Worm (Caenorhabditis elegans): Measurements from ENCODE around the gene C34E10.9.

C34E10.9 gene

DNA sequence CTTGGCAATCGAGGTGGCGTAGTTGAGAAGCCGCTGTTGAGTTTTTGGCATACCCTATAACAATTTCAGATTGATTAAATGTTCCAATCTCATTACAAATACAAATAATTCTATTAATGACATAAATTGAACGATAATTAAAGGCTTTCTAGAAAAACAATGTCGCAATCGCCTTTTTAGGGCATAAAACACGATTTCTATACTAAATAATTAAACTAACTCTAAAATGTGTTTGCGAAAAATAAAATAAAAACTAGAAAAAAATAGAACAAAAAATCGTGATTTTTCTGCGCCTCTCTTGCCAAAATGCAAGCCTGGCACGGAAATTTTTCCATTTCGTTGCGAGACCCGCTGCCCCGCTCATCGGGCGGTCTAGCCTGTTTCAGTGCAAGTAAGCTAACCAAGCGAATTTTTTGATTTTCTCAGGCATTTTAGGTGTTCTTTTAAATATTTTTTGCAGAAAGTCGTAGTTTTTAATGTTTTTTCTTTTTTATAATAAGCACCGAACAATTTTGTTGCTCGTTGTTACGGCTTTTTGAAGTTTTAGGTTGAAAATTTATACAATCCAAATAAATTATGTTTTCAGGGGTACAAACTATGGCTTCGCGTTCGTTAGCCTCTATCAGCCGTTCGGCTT, 35.2 kb downstream of the C34E10.9 start, which contains the start of the genes C34E10.12, C34E10.10 and atp-2:
Gene C34E10.12, minus strand, starts transcription at position 51 of the 637 bp plus-strand sequence.
Gene C34E10.10, minus strand, starts transcription at position 54 of the 637 bp plus-strand sequence.
Gene atp-2, plus strand, starts transcription at position 587 of the 637 bp plus-strand sequence.
- peak; percentile 76 for TF ChIP-seq lin-13 (GFP tag; optimal IDR thresholded peaks at IDR 0.05)
- TF ChIP-seq dpl-1 (GFP tag; optimal IDR thresholded peaks at IDR 0.05), result peak; percentile 81
- TF ChIP-seq cey-2 (tag; optimal IDR thresholded peaks at IDR 0.05; ENCODE audit: borderline replicate concordance, insufficient read depth), result no peak
- no peak for TF ChIP-seq set-16 (GFP tag; IDR thresholded peaks at IDR 0.05)
- peak; percentile 77 for TF ChIP-seq hlh-30 (tag; optimal IDR thresholded peaks at IDR 0.05; ENCODE audit: insufficient read depth)
- no peak for TF ChIP-seq aly-2 (tag; optimal IDR thresholded peaks at IDR 0.05)
- no peak for TF ChIP-seq ztf-11 (tag; optimal IDR thresholded peaks at IDR 0.05)
- TF ChIP-seq spr-1 (tag; optimal IDR thresholded peaks at IDR 0.05), result peak; percentile 52
- no peak for TF ChIP-seq ZK546.5 (tag; optimal IDR thresholded peaks at IDR 0.05)
- TF ChIP-seq unc-39 (tag; optimal IDR thresholded peaks at IDR 0.05), result no peak
- TF ChIP-seq rbr-2 (tag; optimal IDR thresholded peaks at IDR 0.05), result peak; percentile 77
- peak; percentile 77 for TF ChIP-seq nhr-77 (tag; optimal IDR thresholded peaks at IDR 0.05)
- TF ChIP-seq dmd-6 (GFP tag; IDR thresholded peaks at IDR 0.05), result peak; percentile 44; the same call in 1 of the 2 replicates
- TF ChIP-seq D1046.2 (GFP tag; IDR thresholded peaks at IDR 0.05), result no peak
- TF ChIP-seq vab-7 (GFP tag; IDR thresholded peaks at IDR 0.05), result no peak
- TF ChIP-seq lin-39 (tag; optimal IDR thresholded peaks at IDR 0.05), result no peak
- peak; percentile 77 for TF ChIP-seq unc-130 (GFP tag; optimal IDR thresholded peaks at IDR 0.05)
- peak; percentile 59 for TF ChIP-seq arid-1 (GFP tag; conservative IDR thresholded peaks at IDR 0.05)
- TF ChIP-seq T20F7.1 (GFP tag; optimal IDR thresholded peaks at IDR 0.05), result peak; percentile 76
- TF ChIP-seq dmd-8 (GFP tag; IDR thresholded peaks at IDR 0.05), result no peak
- peak; percentile 96 for TF ChIP-seq aha-1 (tag)
- TF ChIP-seq php-3 (GFP tag; IDR thresholded peaks at IDR 0.05), result no peak
- TF ChIP-seq egl-43 (GFP tag; IDR thresholded peaks at IDR 0.05), result no peak
- peak; percentile 91 for TF ChIP-seq nhr-11 (tag; optimal IDR thresholded peaks at IDR 0.05)
- TF ChIP-seq nhr-28 (tag; optimal IDR thresholded peaks at IDR 0.05), result peak; percentile 82
- peak; percentile 55 for TF ChIP-seq pqm-1 (tag; optimal IDR thresholded peaks at IDR 0.05)
- TF ChIP-seq lim-7 (GFP tag; IDR thresholded peaks at IDR 0.05), result no peak
- TF ChIP-seq zag-1 (tag; optimal IDR thresholded peaks at IDR 0.05), result no peak
- TF ChIP-seq zfp-3 (GFP tag; conservative IDR thresholded peaks at IDR 0.05), result 0 out of 2 replicates have a peak, but pooled peaks have one; percentile 37
- TF ChIP-seq daf-16 (GFP tag; optimal IDR thresholded peaks at IDR 0.05), result peak in 1 of 2 experiments; percentile 14
- peak; percentile 46 for TF ChIP-seq daf-16 (tag; optimal IDR thresholded peaks at IDR 0.05)
- TF ChIP-seq F37D6.2 (tag; optimal IDR thresholded peaks at IDR 0.05), result peak; percentile 52
- no peak for TF ChIP-seq snpc-1.2 (GFP tag; IDR thresholded peaks at IDR 0.05)
- no peak for TF ChIP-seq nhr-10 (tag; optimal IDR thresholded peaks at IDR 0.05)
- peak in 1 of 2 experiments; percentile 83 for TF ChIP-seq unc-62 (GFP tag; optimal IDR thresholded peaks at IDR 0.05 in 1 of 2)
- no peak for TF ChIP-seq unc-62 (tag; optimal IDR thresholded peaks at IDR 0.05)
- TF ChIP-seq ctbp-1 (GFP tag; IDR thresholded peaks at IDR 0.05), result no peak
- TF ChIP-seq nhr-76 (tag; optimal IDR thresholded peaks at IDR 0.05), result no peak
- no peak for TF ChIP-seq snpc-4 (tag; optimal IDR thresholded peaks at IDR 0.05)
- no peak for TF ChIP-seq lin-29 (GFP tag; IDR thresholded peaks at IDR 0.05)
- TF ChIP-seq hlh-11 (tag; optimal IDR thresholded peaks at IDR 0.05), result peak; percentile 76
- TF ChIP-seq ama-1 (optimal IDR thresholded peaks at IDR 0.05), result peak; percentile 88
- TF ChIP-seq mdl-1 (tag; optimal IDR thresholded peaks at IDR 0.05), result peak in 1 of 2 experiments; percentile 28
- TF ChIP-seq tra-1 (GFP tag; IDR thresholded peaks at IDR 0.05), result no peak
- TF ChIP-seq zip-2 (tag; optimal IDR thresholded peaks at IDR 0.05), result no peak
- no peak for TF ChIP-seq egl-27 (tag; optimal IDR thresholded peaks at IDR 0.05)
- TF ChIP-seq F49E8.2 (tag; optimal IDR thresholded peaks at IDR 0.05; ENCODE audit: borderline replicate concordance), result no peak
- TF ChIP-seq spr-3 (GFP tag; optimal IDR thresholded peaks at IDR 0.05), result no peak
- no peak for TF ChIP-seq Y75B8A.6 (GFP tag; IDR thresholded peaks at IDR 0.05)
- no peak for TF ChIP-seq lir-3 (tag; optimal IDR thresholded peaks at IDR 0.05)
- no peak for TF ChIP-seq daf-8 (GFP tag; IDR thresholded peaks at IDR 0.05)
- no peak for TF ChIP-seq gei-8 (GFP tag; optimal IDR thresholded peaks at IDR 0.05)

Measured in whole organism, L4 larva.